Worm (Caenorhabditis elegans) whole organism, young adult: ENCODE measurements around the gene ZK856.5.

Experiments used
- F37B4.10 ChIP-seq: fragments of 200-800 bp; sonication (Bioruptor generic); IDR thresholded peaks from 2 replicates; pipeline ENCODE4 v1.3.6; 2022; ENCODE audit warnings: missing genetic modification characterization, missing compliant biosample characterization
- F39B2.1 ChIP-seq: fragments of 200-800 bp; sonication (Bioruptor generic); IDR thresholded peaks from 2 replicates; pipeline ENCODE4 v1.3.6; 2022; ENCODE audit warnings: missing genetic modification reagents, missing genetic modification characterization, missing compliant biosample characterization
- F55B11.4 ChIP-seq: sonication (generic microtip); optimal IDR thresholded peaks from 2 replicates; lab custom pipeline; 2016; ENCODE audit warnings: missing compliant biosample characterization, missing genetic modification characterization, borderline replicate concordance; ENCODE audit not compliant: insufficient read depth
- Y53G8AR.9 ChIP-seq: fragments of 200-800 bp; sonication (Bioruptor generic); conservative IDR thresholded peaks from 2 replicates; pipeline ENCODE4 v1.3.6; 2022; ENCODE audit warnings: missing genetic modification reagents, missing genetic modification characterization, missing compliant biosample characterization
- ama-1 ChIP-seq, 3 experiments: fragments of 150-350 bp in 1 of 3; sonication (generic microtip) in 2 of 3; optimal IDR thresholded peaks; 2 replicates each; lab custom pipeline; 2014 to 2018; ENCODE audit warnings: missing biosample characterization in 2 of 3, missing genetic modification characterization in 2 of 3, missing genetic modification reagents in 2 of 3
- attf-6 ChIP-seq: fragments of 200-800 bp; sonication (Bioruptor generic); IDR thresholded peaks from 2 replicates; pipeline ENCODE4 v1.3.6; 2022; ENCODE audit warnings: missing genetic modification reagents, missing genetic modification characterization, missing compliant biosample characterization
- hlh-12 ChIP-seq: sonication (generic microtip); optimal IDR thresholded peaks from 2 replicates; lab custom pipeline; 2016; ENCODE audit warnings: missing genetic modification characterization, missing compliant biosample characterization
- rec-8 ChIP-seq, 2 experiments: sonication (generic microtip); optimal IDR thresholded peaks; 2 replicates each; lab custom pipeline; 2016; ENCODE audit warnings: mild to moderate bottlenecking in 2 of 2, missing genetic modification characterization in 2 of 2, missing genetic modification reagents in 2 of 2, missing genotype in 2 of 2, missing biosample characterization in 1 of 2, missing compliant biosample characterization in 1 of 2, moderate library complexity in 1 of 2
- unc-62 ChIP-seq: fragments of 150-350 bp; optimal IDR thresholded peaks from 2 replicates; lab custom pipeline; 2014; ENCODE audit warnings: missing biosample characterization, missing genetic modification reagents, missing genetic modification characterization

DNA sequence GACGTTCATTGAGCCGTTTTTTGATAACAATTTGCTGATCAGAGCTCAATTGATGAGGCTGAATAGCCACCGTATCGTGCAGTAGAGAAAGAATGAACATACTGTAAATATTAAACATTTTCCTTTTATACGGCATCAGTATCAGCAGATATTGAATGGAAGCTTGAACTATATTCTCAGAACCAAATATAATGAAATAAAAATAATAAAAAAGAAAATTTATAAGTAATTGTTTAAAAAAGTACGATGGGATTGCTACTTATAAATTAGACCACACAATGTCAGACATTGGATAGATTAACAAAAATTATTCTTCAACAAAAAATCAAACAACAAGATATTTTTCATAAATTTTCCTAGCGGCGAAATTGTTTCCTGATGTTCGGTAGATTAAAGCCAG lies 16.6 kb upstream of the ZK856.5 start, which contains the start of gene rpc-25:
- TF ChIP-seq unc-62 (GFP tag; lab: Kevin White, UChicago) (no peak), hlh-12 (tag; lab: Kevin White, UChicago) (no peak), F39B2.1 (GFP tag; lab: Robert Waterston, UW) (no peak), F55B11.4 (tag; lab: Kevin White, UChicago) (no peak), ama-1 (optimal IDR thresholded peaks at IDR 0.05; lab: Kevin White, UChicago) (no peak), ama-1 (GFP tag; optimal IDR thresholded peaks at IDR 0.05; lab: Kevin White, UChicago) (no peak), F37B4.10 (GFP tag; lab: Robert Waterston, UW) (no peak), attf-6 (GFP tag; lab: Robert Waterston, UW) (no peak), Y53G8AR.9 (no peak), rec-8 (tag; optimal IDR thresholded peaks at IDR 0.05; lab: Kevin White, UChicago) (no peak)
